Fruit fly (Drosophila melanogaster): ENCODE results near the gene CG12065.

CG12065 gene

dm6 chrX:8591685-8592127 lies 17.6 kb downstream of the CG12065 start, which contains the start of the genes CG12659 and Crag (continued):
- TF ChIP-seq lab (GFP tag; optimal IDR thresholded peaks at IDR 0.05) (no peak), CG10462 (GFP tag; optimal IDR thresholded peaks at IDR 0.05) (no peak), Usf (GFP tag; optimal IDR thresholded peaks at IDR 0.05) (no peak), CG14965 (GFP tag; optimal IDR thresholded peaks at IDR 0.05; ENCODE audit: borderline replicate concordance) (no peak), al (GFP tag; IDR thresholded peaks at IDR 0.05) (no peak), Bgb (GFP tag; IDR thresholded peaks at IDR 0.05; ENCODE audit: partially characterized antibody) (peak; percentile 53; the same call in 1 of the 2 replicates), Sin3A (optimal IDR thresholded peaks at IDR 0.05) (peak; percentile 59), sna (GFP tag; IDR thresholded peaks at IDR 0.05; ENCODE audit: partially characterized antibody) (peak; percentile 50), nerfin-2 (GFP tag; IDR thresholded peaks at IDR 0.05; ENCODE audit: partially characterized antibody) (peak; percentile 70), nau (GFP tag; optimal IDR thresholded peaks at IDR 0.05) (no peak), CG33557 (GFP tag; optimal IDR thresholded peaks at IDR 0.05) (no peak), danr (GFP tag; IDR thresholded peaks at IDR 0.05) (no peak), knrl (GFP tag; IDR thresholded peaks at IDR 0.05; ENCODE audit: partially characterized antibody) (peak; percentile 63; the same call in 2 of the 3 replicates), ems (GFP tag; optimal IDR thresholded peaks at IDR 0.05) (no peak), CG31388 (GFP tag; optimal IDR thresholded peaks at IDR 0.05) (no peak), inv (GFP tag; IDR thresholded peaks at IDR 0.05; ENCODE audit: partially characterized antibody) (peak; percentile 39; the same call in 1 of the 2 replicates), sqz (GFP tag; optimal IDR thresholded peaks at IDR 0.05) (no peak), Mes4 (GFP tag; optimal IDR thresholded peaks at IDR 0.05) (no peak), zen2 (GFP tag; IDR thresholded peaks at IDR 0.05; ENCODE audit: partially characterized antibody) (peak; percentile 35; the same call in 1 of the 3 replicates), insv (GFP tag; optimal IDR thresholded peaks at IDR 0.05) (no peak), lilli (GFP tag; optimal IDR thresholded peaks at IDR 0.05) (peak; percentile 36), Dll (GFP tag; IDR thresholded peaks at IDR 0.05; ENCODE audit: partially characterized antibody) (peak; percentile 79), exex (tag; optimal IDR thresholded peaks at IDR 0.05) (peak; percentile 14), emc (GFP tag; optimal IDR thresholded peaks at IDR 0.05) (no peak), CG43689 (GFP tag; IDR thresholded peaks at IDR 0.05) (no peak), kah (GFP tag; optimal IDR thresholded peaks at IDR 0.05) (no peak), en (GFP tag; optimal IDR thresholded peaks at IDR 0.05) (no peak), Adf1 (GFP tag; IDR thresholded peaks at IDR 0.05) (no peak), CG17186 (GFP tag; optimal IDR thresholded peaks at IDR 0.05) (no peak), CG13775 (GFP tag; optimal IDR thresholded peaks at IDR 0.05) (no peak), CG17385 (GFP tag; optimal IDR thresholded peaks at IDR 0.05) (no peak), gfzf (GFP tag; optimal IDR thresholded peaks at IDR 0.05) (no peak), Atf6 (GFP tag; IDR thresholded peaks at IDR 0.05) (no peak), CG15514 (GFP tag; optimal IDR thresholded peaks at IDR 0.05) (peak; percentile 31), CG2202 (tag; optimal IDR thresholded peaks at IDR 0.05) (no peak), CG30020 (tag; optimal IDR thresholded peaks at IDR 0.05) (peak; percentile 79), wek (GFP tag; optimal IDR thresholded peaks at IDR 0.05) (no peak), CG6791 (GFP tag; IDR thresholded peaks at IDR 0.05; ENCODE audit: partially characterized antibody) (no peak), oc (tag; optimal IDR thresholded peaks at IDR 0.05) (no peak), CG10431 (GFP tag; optimal IDR thresholded peaks at IDR 0.05) (no peak), CG12659 (GFP tag; optimal IDR thresholded peaks at IDR 0.05) (peak; percentile 83), Doc3 (GFP tag; IDR thresholded peaks at IDR 0.05; ENCODE audit: partially characterized antibody) (peak; percentile 50; the same call in 1 of the 3 replicates), CoRest (tag; optimal IDR thresholded peaks at IDR 0.05) (peak; percentile 36), hb (GFP tag; IDR thresholded peaks at IDR 0.05; ENCODE audit: partially characterized antibody) (peak; percentile 72; the same call in 2 of the 3 replicates), disco-r (GFP tag; optimal IDR thresholded peaks at IDR 0.05) (no peak), CG2199 (GFP tag; IDR thresholded peaks at IDR 0.05) (no peak), CG6654 (GFP tag; optimal IDR thresholded peaks at IDR 0.05) (no peak), CG17359 (tag; optimal IDR thresholded peaks at IDR 0.05) (no peak), pzg (GFP tag; optimal IDR thresholded peaks at IDR 0.05) (peak; percentile 33)

Data from whole organism, embryonic.